Worm (Caenorhabditis elegans): ENCODE measurements around the gene cht-3.
A peak's percentile ranks its signal among the peaks of the same experiment; 100 is the strongest.

cht-3 gene

DNA sequence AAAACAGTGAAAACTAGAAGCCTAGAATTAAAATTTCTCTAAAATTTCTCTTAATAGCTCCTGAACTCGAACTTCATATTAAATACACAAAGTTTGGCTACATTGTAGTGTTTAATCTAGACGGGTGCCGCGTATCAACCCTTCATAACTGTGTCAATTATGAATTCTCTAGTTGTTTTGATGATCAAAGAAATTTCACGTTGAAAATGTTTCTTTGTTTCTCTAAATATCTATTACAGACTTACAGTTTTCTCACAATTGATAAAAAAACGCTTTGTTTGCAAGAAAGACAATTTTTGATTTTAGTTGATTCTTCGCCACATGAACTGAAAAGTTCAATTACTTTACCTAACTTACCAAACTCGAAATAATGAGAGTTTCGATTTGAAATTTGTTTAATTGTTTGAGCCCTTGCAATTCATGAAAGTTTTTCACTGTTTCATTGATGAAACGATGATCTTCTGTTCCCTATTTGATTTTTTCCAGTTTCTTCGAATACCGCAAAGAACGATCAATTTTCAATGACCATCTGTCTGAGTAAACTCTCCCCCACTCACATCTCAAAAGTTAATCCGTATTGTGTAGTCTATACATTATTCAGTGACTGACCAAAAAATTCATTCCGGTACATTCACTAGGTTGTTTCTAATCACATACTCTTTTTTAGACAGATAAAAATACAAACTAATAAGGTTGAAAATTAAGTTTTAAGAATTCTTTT, 43.4 kb downstream of the cht-3 start (continued):
- TF ChIP-seq nhr-76 (tag; optimal IDR thresholded peaks at IDR 0.05) (no peak), mes-2 (tag; optimal IDR thresholded peaks at IDR 0.05; ENCODE audit: poor library complexity, severe bottlenecking) (peak; percentile 12), ZK337.2 (GFP tag; IDR thresholded peaks at IDR 0.05) (no peak), ctbp-1 (GFP tag; IDR thresholded peaks at IDR 0.05) (no peak), nhr-48 (tag; optimal IDR thresholded peaks at IDR 0.05) (peak; percentile 24), egl-43 (GFP tag; IDR thresholded peaks at IDR 0.05) (no peak), pqm-1 (tag; optimal IDR thresholded peaks at IDR 0.05) (peak; percentile 34), hlh-30 (tag; optimal IDR thresholded peaks at IDR 0.05; ENCODE audit: insufficient read depth) (no peak), ztf-7 (tag; optimal IDR thresholded peaks at IDR 0.05) (no peak)

DNA sequence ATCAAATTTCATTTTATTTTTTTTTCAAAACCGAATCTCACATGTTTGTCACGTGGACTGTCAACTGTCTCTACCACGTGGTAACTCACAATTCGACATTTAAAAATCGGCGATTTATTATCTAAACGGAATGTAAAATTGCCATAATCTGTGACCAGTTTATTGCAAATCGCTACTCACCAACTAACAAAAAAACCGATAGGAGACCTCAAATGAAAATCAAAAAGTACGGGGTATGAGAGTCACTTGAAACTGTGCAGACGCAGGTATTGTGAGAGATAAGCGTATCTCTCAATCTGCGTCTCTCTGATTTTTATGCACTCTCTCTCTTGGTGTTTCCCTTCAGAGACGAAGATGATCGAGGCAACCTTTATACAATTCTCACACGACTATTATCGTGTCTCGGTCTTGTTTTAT, 44.3 kb downstream of the cht-3 start:
- TF ChIP-seq nhr-77 (tag; optimal IDR thresholded peaks at IDR 0.05), result peak; percentile 37
- no peak for TF ChIP-seq daf-8 (GFP tag; IDR thresholded peaks at IDR 0.05)
- peak; percentile 92 for TF ChIP-seq pqm-1 (tag; optimal IDR thresholded peaks at IDR 0.05)
- peak; percentile 94 for TF ChIP-seq hlh-11 (tag; optimal IDR thresholded peaks at IDR 0.05)
- peak; percentile 91 for TF ChIP-seq nhr-10 (tag; optimal IDR thresholded peaks at IDR 0.05)
- peak; percentile 28 for TF ChIP-seq dpl-1 (GFP tag; optimal IDR thresholded peaks at IDR 0.05)
- TF ChIP-seq D1046.2 (GFP tag; IDR thresholded peaks at IDR 0.05), result no peak
- no peak for TF ChIP-seq nhr-111 (GFP tag; optimal IDR thresholded peaks at IDR 0.05)
- no peak for TF ChIP-seq ceh-28 (tag; optimal IDR thresholded peaks at IDR 0.05)
- TF ChIP-seq mxl-3 (GFP tag; optimal IDR thresholded peaks at IDR 0.05), result peak; percentile 79
- peak; percentile 45 for TF ChIP-seq mes-2 (tag; optimal IDR thresholded peaks at IDR 0.05; ENCODE audit: poor library complexity, severe bottlenecking)
- 0 out of 2 replicates have a peak, but pooled peaks have one; percentile 23 for TF ChIP-seq mdt-29 (GFP tag; IDR thresholded peaks at IDR 0.05)
- TF ChIP-seq lin-39 (tag; optimal IDR thresholded peaks at IDR 0.05), result no peak
- 0 out of 2 replicates have a peak, but pooled peaks have one; percentile 66 for TF ChIP-seq ceh-20 (GFP tag; IDR thresholded peaks at IDR 0.05)
- TF ChIP-seq php-3 (GFP tag; IDR thresholded peaks at IDR 0.05), result peak; percentile 96
- TF ChIP-seq dmd-8 (GFP tag; IDR thresholded peaks at IDR 0.05), result 0 out of 2 replicates have a peak, but pooled peaks have one; percentile 16
- peak; percentile 6 for TF ChIP-seq nhr-11 (tag; optimal IDR thresholded peaks at IDR 0.05)
- peak; percentile 90 for TF ChIP-seq nhr-6 (tag; optimal IDR thresholded peaks at IDR 0.05)
- peak; percentile 63 for TF ChIP-seq nhr-25 (tag; optimal IDR thresholded peaks at IDR 0.05; ENCODE audit: borderline replicate concordance, insufficient read depth)
- no peak for TF ChIP-seq nhr-237 (tag; optimal IDR thresholded peaks at IDR 0.05)
- TF ChIP-seq unc-39 (tag; optimal IDR thresholded peaks at IDR 0.05), result no peak
- peak; percentile 62 for TF ChIP-seq cey-2 (tag; optimal IDR thresholded peaks at IDR 0.05; ENCODE audit: borderline replicate concordance, insufficient read depth)
- no peak for TF ChIP-seq sdz-12 (GFP tag; optimal IDR thresholded peaks at IDR 0.05)
- peak; percentile 72 for TF ChIP-seq nhr-102 (tag; optimal IDR thresholded peaks at IDR 0.05)
- TF ChIP-seq spr-3 (GFP tag; optimal IDR thresholded peaks at IDR 0.05), result no peak
- TF ChIP-seq nhr-28 (tag; optimal IDR thresholded peaks at IDR 0.05), result peak; percentile 90
- peak; percentile 15 for TF ChIP-seq jun-1 (tag; optimal IDR thresholded peaks at IDR 0.05)
- 0 out of 2 replicates have a peak, but pooled peaks have one; percentile 45 for TF ChIP-seq saeg-2 (GFP tag; IDR thresholded peaks at IDR 0.05)
- TF ChIP-seq set-16 (GFP tag; IDR thresholded peaks at IDR 0.05), result no peak
- TF ChIP-seq rbr-2 (tag; optimal IDR thresholded peaks at IDR 0.05), result peak; percentile 31
- peak; percentile 65; the same call in 1 of the 2 replicates for TF ChIP-seq tra-1 (GFP tag; IDR thresholded peaks at IDR 0.05)
- no peak for TF ChIP-seq dmd-9 (GFP tag; IDR thresholded peaks at IDR 0.05)
- TF ChIP-seq egl-43 (GFP tag; IDR thresholded peaks at IDR 0.05), result 0 out of 2 replicates have a peak, but pooled peaks have one; percentile 39
- no peak for TF ChIP-seq madf-9 (GFP tag; conservative IDR thresholded peaks at IDR 0.05)
- no peak for TF ChIP-seq fos-1 (tag; optimal IDR thresholded peaks at IDR 0.05)
- 0 out of 2 replicates have a peak, but pooled peaks have one; percentile 43 for TF ChIP-seq pha-4 (GFP tag; IDR thresholded peaks at IDR 0.05)
- no peak for TF ChIP-seq pha-4 (tag; optimal IDR thresholded peaks at IDR 0.05)
- TF ChIP-seq mdl-1 (tag; optimal IDR thresholded peaks at IDR 0.05), result peak in 1 of 2 experiments; percentile 85
- peak; percentile 61 for TF ChIP-seq T26A8.4 (GFP tag; IDR thresholded peaks at IDR 0.05)
- TF ChIP-seq hlh-30 (tag; optimal IDR thresholded peaks at IDR 0.05; ENCODE audit: insufficient read depth), result peak; percentile 92
- peak; percentile 88 for TF ChIP-seq nhr-48 (tag; optimal IDR thresholded peaks at IDR 0.05)
- TF ChIP-seq mep-1 (tag; optimal IDR thresholded peaks at IDR 0.05), result peak; percentile 55
- TF ChIP-seq daf-19 (GFP tag; conservative IDR thresholded peaks at IDR 0.05), result no peak
